Fruit fly (Drosophila melanogaster) whole organism, prepupa: ENCODE data around the gene CG6678.

Source experiments
- Blimp-1 ChIP-seq: fragments of 200-800 bp; sonication (Bioruptor generic); optimal IDR thresholded peaks from 3 replicates; lab custom pipeline; 2017; ENCODE audit warnings: missing biosample characterization, missing genetic modification characterization, mild to moderate bottlenecking, moderate library complexity, missing genetic modification reagents
- CG10631 ChIP-seq: fragments of 200-800 bp; sonication (Bioruptor generic); optimal IDR thresholded peaks from 2 replicates; lab custom pipeline; 2016; ENCODE audit warnings: missing biosample characterization, missing genetic modification characterization
- CG10669 ChIP-seq: fragments of 200-800 bp; sonication (Bioruptor generic); optimal IDR thresholded peaks from 3 replicates; lab custom pipeline; 2018; ENCODE audit warnings: missing biosample characterization, mild to moderate bottlenecking, missing genetic modification characterization, moderate library complexity
- CG11294 ChIP-seq: fragments of 200-800 bp; sonication (Bioruptor generic); IDR thresholded peaks from 2 replicates; pipeline ENCODE4 v1.3.6; 2022; ENCODE audit warnings: missing biosample characterization, missing genetic modification characterization
- CG11762 ChIP-seq: fragments of 200-800 bp; sonication (Bioruptor generic); optimal IDR thresholded peaks from 3 replicates; lab custom pipeline; 2016; ENCODE audit warnings: missing biosample characterization, missing genetic modification characterization; ENCODE audit not compliant: insufficient read depth
- CG11902 ChIP-seq: fragments of 200-800 bp; sonication (Bioruptor generic); optimal IDR thresholded peaks from 3 replicates; lab custom pipeline; 2016; ENCODE audit warnings: missing biosample characterization, missing genetic modification characterization
- CG1621 ChIP-seq: fragments of 200-800 bp; sonication (Bioruptor generic); optimal IDR thresholded peaks from 3 replicates; lab custom pipeline; 2018; ENCODE audit warnings: missing biosample characterization, mild to moderate bottlenecking, missing genetic modification characterization
- CG16779 ChIP-seq: fragments of 200-800 bp; sonication (Bioruptor generic); optimal IDR thresholded peaks from 3 replicates; lab custom pipeline; 2017; ENCODE audit warnings: missing biosample characterization, mild to moderate bottlenecking, missing genetic modification characterization
- CG31627 ChIP-seq: fragments of 200-800 bp; sonication (Bioruptor generic); optimal IDR thresholded peaks from 3 replicates; lab custom pipeline; 2016; ENCODE audit warnings: missing biosample characterization, missing genetic modification characterization
- CG32006 ChIP-seq: fragments of 200-800 bp; sonication (Bioruptor generic); optimal IDR thresholded peaks from 3 replicates; lab custom pipeline; 2017; ENCODE audit warnings: missing biosample characterization, mild to moderate bottlenecking, missing genetic modification characterization
- CG34406 ChIP-seq: fragments of 200-800 bp; sonication (Bioruptor generic); optimal IDR thresholded peaks from 3 replicates; lab custom pipeline; 2016; ENCODE audit warnings: missing biosample characterization, missing genetic modification characterization
- CG3919 ChIP-seq: fragments of 200-800 bp; sonication (Bioruptor generic); optimal IDR thresholded peaks from 3 replicates; lab custom pipeline; 2016; ENCODE audit warnings: missing biosample characterization, missing genetic modification characterization
- CG4318 ChIP-seq: fragments of 200-800 bp; sonication (Bioruptor generic); optimal IDR thresholded peaks from 3 replicates; lab custom pipeline; 2017; ENCODE audit warnings: missing biosample characterization, mild to moderate bottlenecking, missing genetic modification characterization
- CG6163 ChIP-seq: fragments of 200-800 bp; sonication (Bioruptor generic); IDR thresholded peaks from 3 replicates; pipeline ENCODE4 v1.3.6; 2022; ENCODE audit warnings: missing biosample characterization, missing genetic modification characterization
- CG6276 ChIP-seq: fragments of 200-800 bp; sonication (Bioruptor generic); optimal IDR thresholded peaks from 2 replicates; lab custom pipeline; 2017; ENCODE audit warnings: missing biosample characterization, mild to moderate bottlenecking, missing genetic modification characterization
- CG6792 ChIP-seq: fragments of 200-800 bp; sonication (Bioruptor generic); optimal IDR thresholded peaks from 3 replicates; lab custom pipeline; 2016; ENCODE audit warnings: missing biosample characterization, missing genetic modification characterization
- CG6808 ChIP-seq: fragments of 200-800 bp; sonication (Bioruptor generic); optimal IDR thresholded peaks from 3 replicates; lab custom pipeline; 2017; ENCODE audit warnings: missing biosample characterization, missing genetic modification characterization, mild to moderate bottlenecking, moderate library complexity, missing genetic modification reagents
- CG6854 ChIP-seq: fragments of 200-800 bp; sonication (Bioruptor generic); optimal IDR thresholded peaks from 2 replicates; lab custom pipeline; 2017; ENCODE audit warnings: missing biosample characterization, mild to moderate bottlenecking, missing genetic modification characterization
- CG8319 ChIP-seq: fragments of 200-800 bp; sonication (Bioruptor generic); optimal IDR thresholded peaks from 3 replicates; lab custom pipeline; 2016; ENCODE audit warnings: missing biosample characterization, missing genetic modification characterization
- CG9139 ChIP-seq: fragments of 200-800 bp; sonication (Bioruptor generic); optimal IDR thresholded peaks from 3 replicates; lab custom pipeline; 2017; ENCODE audit warnings: missing biosample characterization, mild to moderate bottlenecking, missing genetic modification characterization
- Eip75B ChIP-seq: fragments of 200-800 bp; sonication (Bioruptor generic); optimal IDR thresholded peaks from 3 replicates; lab custom pipeline; 2016; ENCODE audit warnings: missing biosample characterization, missing genetic modification characterization
- Eip78C ChIP-seq: fragments of 200-800 bp; sonication (Bioruptor generic); peaks from one replicate; lab custom pipeline; 2016; ENCODE audit warnings: missing biosample characterization, missing genetic modification characterization
- Eip93F ChIP-seq: fragments of 200-800 bp; sonication (Bioruptor generic); optimal IDR thresholded peaks from 2 replicates; lab custom pipeline; 2016; ENCODE audit warnings: missing biosample characterization, mild to moderate bottlenecking, missing genetic modification characterization
- Ets21C ChIP-seq: fragments of 200-800 bp; sonication (Bioruptor generic); optimal IDR thresholded peaks from 3 replicates; lab custom pipeline; 2016; ENCODE audit warnings: missing biosample characterization, missing genetic modification characterization
- Gug ChIP-seq: fragments of 200-800 bp; sonication (Bioruptor generic); IDR thresholded peaks from 2 replicates; pipeline ENCODE4 v1.3.6; 2022; ENCODE audit warnings: missing biosample characterization, missing genetic modification characterization
- Hr38 ChIP-seq: sonication (Bioruptor generic); optimal IDR thresholded peaks from 2 replicates; lab custom pipeline; 2016; ENCODE audit warnings: missing biosample characterization, missing genetic modification characterization
- Hr39 ChIP-seq: fragments of 200-800 bp; sonication (Bioruptor generic); optimal IDR thresholded peaks from 2 replicates; lab custom pipeline; 2016; ENCODE audit warnings: missing biosample characterization, missing genetic modification characterization
- Hr4 ChIP-seq: fragments of 200-800 bp; sonication (Bioruptor generic); optimal IDR thresholded peaks from 3 replicates; lab custom pipeline; 2016; ENCODE audit warnings: missing biosample characterization, missing genetic modification characterization
- Lpt ChIP-seq: fragments of 200-800 bp; sonication (Bioruptor generic); optimal IDR thresholded peaks from 3 replicates; lab custom pipeline; 2016; ENCODE audit warnings: missing biosample characterization, missing genetic modification characterization
- Met ChIP-seq: fragments of 200-800 bp; sonication (Bioruptor generic); optimal IDR thresholded peaks from 3 replicates; lab custom pipeline; 2016; ENCODE audit warnings: missing biosample characterization, missing genetic modification characterization
- Smox ChIP-seq: fragments of 200-800 bp; sonication (Bioruptor generic); optimal IDR thresholded peaks from 3 replicates; lab custom pipeline; 2016; ENCODE audit warnings: missing biosample characterization, missing genetic modification characterization
- Sox102F ChIP-seq: fragments of 200-800 bp; sonication (Bioruptor generic); optimal IDR thresholded peaks from 2 replicates; lab custom pipeline; 2016; ENCODE audit warnings: missing biosample characterization, mild to moderate bottlenecking, missing genetic modification characterization
- Sox14 ChIP-seq: fragments of 200-800 bp; sonication (Bioruptor generic); optimal IDR thresholded peaks from 3 replicates; lab custom pipeline; 2016; ENCODE audit warnings: missing biosample characterization, missing genetic modification characterization
- acj6 ChIP-seq: fragments of 200-800 bp; sonication (Bioruptor generic); optimal IDR thresholded peaks from 3 replicates; lab custom pipeline; 2016; ENCODE audit warnings: missing biosample characterization, missing genetic modification characterization
- cyc ChIP-seq: fragments of 200-800 bp; sonication (Bioruptor generic); optimal IDR thresholded peaks from 3 replicates; lab custom pipeline; 2016; ENCODE audit warnings: missing biosample characterization, missing genetic modification characterization
- dac ChIP-seq: fragments of 200-800 bp; sonication (Bioruptor generic); optimal IDR thresholded peaks from 2 replicates; lab custom pipeline; 2017; ENCODE audit warnings: missing biosample characterization, mild to moderate bottlenecking, missing genetic modification characterization
- dsx ChIP-seq: fragments of 200-800 bp; optimal IDR thresholded peaks from 3 replicates; lab custom pipeline; 2019; ENCODE audit warnings: missing biosample characterization, mild to moderate bottlenecking, missing genetic modification characterization, moderate library complexity; ENCODE audit not compliant: poor library complexity, severe bottlenecking
- eg ChIP-seq: fragments of 200-800 bp; sonication (Bioruptor generic); IDR thresholded peaks from 3 replicates; pipeline ENCODE4 v1.3.6; 2022; ENCODE audit warnings: missing biosample characterization, missing genetic modification characterization
- esn ChIP-seq: fragments of 200-800 bp; sonication (Bioruptor generic); optimal IDR thresholded peaks from 2 replicates; lab custom pipeline; 2016; ENCODE audit warnings: missing biosample characterization, mild to moderate bottlenecking, missing genetic modification characterization, moderate library complexity
- fd59A ChIP-seq: fragments of 200-800 bp; sonication (Bioruptor generic); optimal IDR thresholded peaks from 2 replicates; lab custom pipeline; 2017; ENCODE audit warnings: missing biosample characterization, mild to moderate bottlenecking, missing genetic modification characterization, missing genetic modification reagents
- fkh ChIP-seq: fragments of 200-800 bp; sonication (Bioruptor generic); optimal IDR thresholded peaks from 3 replicates; lab custom pipeline; 2017; ENCODE audit warnings: missing biosample characterization, mild to moderate bottlenecking, missing genetic modification characterization, moderate library complexity
- lz ChIP-seq: fragments of 200-800 bp; sonication (Bioruptor generic); optimal IDR thresholded peaks from 3 replicates; lab custom pipeline; 2016; ENCODE audit warnings: missing biosample characterization, missing genetic modification characterization
- net ChIP-seq: fragments of 200-800 bp; sonication (Bioruptor generic); optimal IDR thresholded peaks from 3 replicates; lab custom pipeline; 2016; ENCODE audit warnings: missing biosample characterization, missing genetic modification characterization
- pdm3 ChIP-seq: fragments of 200-800 bp; sonication (Bioruptor generic); optimal IDR thresholded peaks from 3 replicates; lab custom pipeline; 2016; ENCODE audit warnings: missing biosample characterization, missing genetic modification characterization
- salr ChIP-seq, 2 experiments: fragments of 200-800 bp; sonication (Bioruptor generic); optimal IDR thresholded peaks; 3 replicates each; lab custom pipeline; 2016 to 2018; ENCODE audit warnings: missing biosample characterization in 2 of 2, missing genetic modification characterization in 2 of 2, mild to moderate bottlenecking in 1 of 2
- spab ChIP-seq: fragments of 200-800 bp; sonication (Bioruptor generic); optimal IDR thresholded peaks from 2 replicates; lab custom pipeline; 2017; ENCODE audit warnings: missing biosample characterization, mild to moderate bottlenecking, missing genetic modification characterization, missing genetic modification reagents
- ss ChIP-seq, 2 experiments: fragments of 200-800 bp; sonication (Bioruptor generic); optimal IDR thresholded peaks; 2 replicates in 1 of 2; 3 replicates in 1 of 2; lab custom pipeline; 2017 to 2018; ENCODE audit warnings: mild to moderate bottlenecking in 2 of 2, missing biosample characterization in 2 of 2, missing genetic modification characterization in 2 of 2, moderate library complexity in 1 of 2
- svp ChIP-seq: fragments of 200-800 bp; sonication (Bioruptor generic); peaks from one replicate; lab custom pipeline; 2016; ENCODE audit warnings: missing biosample characterization, missing genetic modification characterization
- vri ChIP-seq: fragments of 200-800 bp; sonication (Bioruptor generic); optimal IDR thresholded peaks from 3 replicates; lab custom pipeline; 2016; ENCODE audit warnings: missing biosample characterization, mild to moderate bottlenecking, missing genetic modification characterization

CG6678 gene

dm6 chr3R:21890739-21891138 is 3.9 kb downstream of the CG6678 start:
- peak; percentile 13 for TF ChIP-seq esn (GFP tag; lab: Kevin White, UChicago)
- TF ChIP-seq dac (GFP tag; lab: Kevin White, UChicago) = no peak
- no peak for TF ChIP-seq Smox (GFP tag; lab: Kevin White, UChicago)
- TF ChIP-seq cyc (GFP tag; lab: Kevin White, UChicago) = no peak
- peak; percentile 1 for TF ChIP-seq CG16779
- TF ChIP-seq CG11762 = no peak
- TF ChIP-seq CG6808 (GFP tag; lab: Kevin White, UChicago) = peak; percentile 8
- no peak for TF ChIP-seq Hr4 (GFP tag; lab: Kevin White, UChicago)
- TF ChIP-seq CG3919 (GFP tag; lab: Kevin White, UChicago) = no peak
- no peak for TF ChIP-seq fkh (GFP tag; lab: Kevin White, UChicago)
- no peak for TF ChIP-seq Eip93F (GFP tag; lab: Kevin White, UChicago)
- no peak for TF ChIP-seq CG10631 (GFP tag; lab: Kevin White, UChicago)
- TF ChIP-seq lz (GFP tag; lab: Kevin White, UChicago) = no peak
- TF ChIP-seq CG32006 (GFP tag; lab: Kevin White, UChicago) = no peak
- TF ChIP-seq CG6276 = peak; percentile 18
- TF ChIP-seq Met (GFP tag; lab: Kevin White, UChicago) = no peak
- TF ChIP-seq Eip75B (GFP tag; lab: Kevin White, UChicago) = no peak
- TF ChIP-seq net = no peak
- no peak for TF ChIP-seq CG9139
- TF ChIP-seq Gug = no peak
- peak; percentile 50; the same call in 1 of the 3 replicates for TF ChIP-seq eg (GFP tag; lab: Robert Waterston, UW)
- no peak for TF ChIP-seq Hr39 (GFP tag; lab: Kevin White, UChicago)
- TF ChIP-seq svp = peak; percentile 74
- TF ChIP-seq CG11294 (GFP tag; lab: Robert Waterston, UW) = no peak
- TF ChIP-seq Blimp-1 (GFP tag; lab: Kevin White, UChicago) = no peak
- no peak for TF ChIP-seq CG1621 (tag; lab: Kevin White, UChicago)
- TF ChIP-seq vri (GFP tag; lab: Kevin White, UChicago) = no peak
- no peak for TF ChIP-seq CG6792 (GFP tag; lab: Kevin White, UChicago)
- no peak for TF ChIP-seq CG6854 (GFP tag; lab: Kevin White, UChicago)
- no peak for TF ChIP-seq Sox14 (GFP tag; lab: Kevin White, UChicago)
- no peak for TF ChIP-seq Hr38 (GFP tag; lab: Kevin White, UChicago)
- TF ChIP-seq CG10669 (GFP tag; lab: Kevin White, UChicago) = no peak
- TF ChIP-seq salr (GFP tag; optimal IDR thresholded peaks at IDR 0.05; lab: Kevin White, UChicago) = no peak
- TF ChIP-seq Lpt (GFP tag; lab: Kevin White, UChicago) = no peak
- TF ChIP-seq ss (GFP tag; optimal IDR thresholded peaks at IDR 0.05; lab: Kevin White, UChicago) = no peak
- TF ChIP-seq pdm3 (GFP tag; lab: Kevin White, UChicago) = no peak
- no peak for TF ChIP-seq CG11902 (GFP tag; lab: Kevin White, UChicago)
- peak; percentile 17; the same call in 1 of the 3 replicates for TF ChIP-seq CG6163 (GFP tag; lab: Robert Waterston, UW)
- TF ChIP-seq acj6 (GFP tag; lab: Kevin White, UChicago) = no peak

- TF ChIP-seq salr (GFP tag; optimal IDR thresholded peaks at IDR 0.05; lab: Kevin White, UChicago) (no peak), CG6163 (GFP tag; lab: Robert Waterston, UW) (peak; percentile 56; the same call in 2 of the 3 replicates), CG31627 (GFP tag; lab: Kevin White, UChicago) (no peak), svp (peak; percentile 32), Sox102F (GFP tag; lab: Kevin White, UChicago) (no peak), eg (GFP tag; lab: Robert Waterston, UW) (peak; percentile 25; the same call in 2 of the 3 replicates), CG34406 (GFP tag; lab: Kevin White, UChicago) (no peak), dsx (GFP tag; lab: Kevin White, UChicago) (peak; percentile 17), CG16779 (no peak), Blimp-1 (GFP tag; lab: Kevin White, UChicago) (no peak), Eip78C (peak; percentile 55), ss (GFP tag; optimal IDR thresholded peaks at IDR 0.05; lab: Kevin White, UChicago) (peak in 1 of 2 experiments; percentile 53), fd59A (no peak), CG6276 (no peak), CG6808 (GFP tag; lab: Kevin White, UChicago) (peak; percentile 17), Lpt (GFP tag; lab: Kevin White, UChicago) (no peak), CG32006 (GFP tag; lab: Kevin White, UChicago) (peak; percentile 11), CG10669 (GFP tag; lab: Kevin White, UChicago) (no peak), CG4318 (no peak), Ets21C (GFP tag; lab: Kevin White, UChicago) (no peak), cyc (GFP tag; lab: Kevin White, UChicago) (no peak), spab (GFP tag; lab: Kevin White, UChicago) (peak; percentile 36), CG1621 (tag; lab: Kevin White, UChicago) (peak; percentile 21), acj6 (GFP tag; lab: Kevin White, UChicago) (no peak), CG8319 (GFP tag; lab: Kevin White, UChicago) (no peak)
Observed at dm6 chr3R:21892450-21892849, 5.6 kb downstream of the CG6678 start.
